Worm (Caenorhabditis elegans): ENCODE data around the gene sqt-2.

DNA sequence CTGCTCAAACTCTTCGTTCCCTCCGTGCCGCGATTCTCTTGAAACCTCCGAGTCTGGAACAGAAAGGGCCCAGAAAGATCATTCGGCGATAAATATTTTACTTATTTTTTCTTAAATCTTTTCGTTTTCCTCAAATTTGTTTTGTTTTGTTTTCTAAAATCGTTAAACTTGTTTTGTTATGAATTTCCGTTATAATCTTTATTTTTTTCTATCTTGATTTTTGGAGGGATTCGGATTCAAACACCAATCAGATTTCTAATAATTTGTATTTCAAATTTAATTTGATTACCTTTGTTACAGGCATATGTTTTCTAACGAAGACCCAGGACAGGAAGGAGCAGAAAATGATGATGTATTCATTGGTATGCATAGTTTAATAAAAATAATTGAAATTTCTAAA, 24.2 kb downstream of the sqt-2 start, which contains the start of gene C23H3.5:
- TF ChIP-seq dao-5 (tag; optimal IDR thresholded peaks at IDR 0.05) (no peak), W03F9.2 (tag; optimal IDR thresholded peaks at IDR 0.05) (no peak)

All from whole organism, L4/young adult.